Worm (Caenorhabditis elegans) whole organism, mixed stage, embryonic: Measurements from ENCODE around the gene lmd-4.
"Not testable (repeated sequence)": the region's sequence is repeated elsewhere in the genome, so short reads cannot be mapped to it uniquely, and the experiment has no call there.

Experiments
- M03D4.4 ChIP-seq: sonication (generic microtip); optimal IDR thresholded peaks from 2 replicates; lab custom pipeline; 2017; ENCODE audit warnings: mild to moderate bottlenecking, missing genetic modification characterization, missing compliant biosample characterization
- bed-3 ChIP-seq: fragments of 200-800 bp; sonication (Bioruptor generic); optimal IDR thresholded peaks from 3 replicates; lab custom pipeline; 2018; ENCODE audit warnings: mild to moderate bottlenecking, missing genetic modification characterization, moderate library complexity, missing compliant biosample characterization
- blmp-1 ChIP-seq: fragments of 150-350 bp; optimal IDR thresholded peaks from 2 replicates; lab custom pipeline; 2014; ENCODE audit warnings: missing biosample characterization, missing genetic modification characterization
- ceh-39 ChIP-seq: fragments of 150-350 bp; optimal IDR thresholded peaks from 2 replicates; lab custom pipeline; 2014; ENCODE audit warnings: missing biosample characterization, missing genetic modification characterization
- ceh-43 ChIP-seq: fragments of 200-800 bp; sonication (Bioruptor generic); optimal IDR thresholded peaks from 2 replicates; lab custom pipeline; 2018; ENCODE audit warnings: mild to moderate bottlenecking, missing genetic modification characterization, moderate library complexity, missing compliant biosample characterization
- ceh-83 ChIP-seq: fragments of 200-800 bp; sonication (Bioruptor generic); optimal IDR thresholded peaks from 2 replicates; lab custom pipeline; 2018; ENCODE audit warnings: mild to moderate bottlenecking, missing genetic modification characterization, missing compliant biosample characterization
- cnd-1 ChIP-seq: fragments of 200-800 bp; sonication (Bioruptor generic); optimal IDR thresholded peaks from 2 replicates; lab custom pipeline; 2018; ENCODE audit warnings: mild to moderate bottlenecking, missing genetic modification characterization, missing compliant biosample characterization
- drap-1 ChIP-seq: fragments of 200-800 bp; sonication (Bioruptor generic); optimal IDR thresholded peaks from 3 replicates; lab custom pipeline; 2018; ENCODE audit warnings: mild to moderate bottlenecking, missing genetic modification characterization, missing compliant biosample characterization
- elt-1 ChIP-seq: sonication (generic microtip); optimal IDR thresholded peaks from 2 replicates; lab custom pipeline; 2017; ENCODE audit warnings: missing genetic modification characterization, mild to moderate bottlenecking, missing compliant biosample characterization, antibody characterized with exemption, moderate library complexity, borderline replicate concordance; ENCODE audit not compliant: insufficient read depth
- elt-3 ChIP-seq: fragments of 150-350 bp; optimal IDR thresholded peaks from 2 replicates; lab custom pipeline; 2014; ENCODE audit warnings: missing biosample characterization, missing genetic modification characterization
- hlh-1 ChIP-seq: fragments of 150-350 bp; optimal IDR thresholded peaks from 2 replicates; lab custom pipeline; 2014; ENCODE audit warnings: missing biosample characterization, missing genetic modification reagents, missing genetic modification characterization
- lin-13 ChIP-seq: fragments of 150-350 bp; optimal IDR thresholded peaks from 2 replicates; lab custom pipeline; 2014; ENCODE audit warnings: missing biosample characterization, missing genetic modification characterization
- lsy-2 ChIP-seq: fragments of 150-350 bp; optimal IDR thresholded peaks from 2 replicates; lab custom pipeline; 2014; ENCODE audit warnings: missing biosample characterization, missing genetic modification characterization
- mab-5 ChIP-seq: fragments of 150-350 bp; optimal IDR thresholded peaks from 2 replicates; lab custom pipeline; 2014; ENCODE audit warnings: missing biosample characterization, missing genetic modification characterization
- mep-1 ChIP-seq: fragments of 150-350 bp; optimal IDR thresholded peaks from 2 replicates; lab custom pipeline; 2017; ENCODE audit warnings: missing biosample characterization, missing genetic modification reagents, missing genetic modification characterization, inconsistent platforms
- mls-2 ChIP-seq: sonication (generic microtip); optimal IDR thresholded peaks from 2 replicates; lab custom pipeline; 2016; ENCODE audit warnings: mild to moderate bottlenecking, missing genetic modification characterization, moderate library complexity, missing compliant biosample characterization
- nhr-12 ChIP-seq: fragments of 150-350 bp; optimal IDR thresholded peaks from 2 replicates; lab custom pipeline; 2014; ENCODE audit warnings: missing biosample characterization, missing genetic modification characterization
- nhr-237 ChIP-seq: fragments of 150-350 bp; optimal IDR thresholded peaks from 2 replicates; lab custom pipeline; 2014; ENCODE audit warnings: missing biosample characterization, missing genetic modification characterization
- nhr-28 ChIP-seq: fragments of 150-350 bp; optimal IDR thresholded peaks from 2 replicates; lab custom pipeline; 2014; ENCODE audit warnings: missing biosample characterization, missing genetic modification characterization
- nhr-76 ChIP-seq: sonication (generic microtip); optimal IDR thresholded peaks from 2 replicates; lab custom pipeline; 2017; ENCODE audit warnings: missing biosample characterization, missing genetic modification characterization
- pha-4 ChIP-seq: fragments of 150-350 bp; optimal IDR thresholded peaks from 2 replicates; lab custom pipeline; 2018; ENCODE audit warnings: missing biosample characterization, missing genetic modification reagents, missing genetic modification characterization
- sem-2 ChIP-seq: fragments of 200-800 bp; sonication (Bioruptor generic); optimal IDR thresholded peaks from 2 replicates; lab custom pipeline; 2018; ENCODE audit warnings: mild to moderate bottlenecking, missing genetic modification characterization, missing compliant biosample characterization
- snpc-4 ChIP-seq: fragments of 150-350 bp; optimal IDR thresholded peaks from 2 replicates; lab custom pipeline; 2014; ENCODE audit warnings: missing biosample characterization, missing genetic modification characterization
- sptf-1 ChIP-seq: sonication (generic microtip); optimal IDR thresholded peaks from 2 replicates; lab custom pipeline; 2017; ENCODE audit warnings: mild to moderate bottlenecking, missing genetic modification characterization, moderate library complexity, missing compliant biosample characterization
- unc-120 ChIP-seq: sonication (generic microtip); optimal IDR thresholded peaks from 2 replicates; lab custom pipeline; 2017; ENCODE audit warnings: missing genetic modification characterization, missing compliant biosample characterization; ENCODE audit not compliant: poor library complexity, severe bottlenecking
- unc-39 ChIP-seq: fragments of 150-350 bp; optimal IDR thresholded peaks from 2 replicates; lab custom pipeline; 2014; ENCODE audit warnings: missing biosample characterization, missing genetic modification characterization
- unc-62 ChIP-seq: fragments of 150-350 bp; optimal IDR thresholded peaks from 2 replicates; lab custom pipeline; 2014; ENCODE audit warnings: missing biosample characterization, missing genetic modification reagents, missing genetic modification characterization
- zip-8 ChIP-seq: fragments of 150-350 bp; optimal IDR thresholded peaks from 2 replicates; lab custom pipeline; 2014; ENCODE audit warnings: missing biosample characterization, missing genetic modification characterization
- ztf-11 ChIP-seq: fragments of 150-350 bp; optimal IDR thresholded peaks from 2 replicates; lab custom pipeline; 2014; ENCODE audit warnings: missing biosample characterization, missing genetic modification characterization

lmd-4 gene

DNA sequence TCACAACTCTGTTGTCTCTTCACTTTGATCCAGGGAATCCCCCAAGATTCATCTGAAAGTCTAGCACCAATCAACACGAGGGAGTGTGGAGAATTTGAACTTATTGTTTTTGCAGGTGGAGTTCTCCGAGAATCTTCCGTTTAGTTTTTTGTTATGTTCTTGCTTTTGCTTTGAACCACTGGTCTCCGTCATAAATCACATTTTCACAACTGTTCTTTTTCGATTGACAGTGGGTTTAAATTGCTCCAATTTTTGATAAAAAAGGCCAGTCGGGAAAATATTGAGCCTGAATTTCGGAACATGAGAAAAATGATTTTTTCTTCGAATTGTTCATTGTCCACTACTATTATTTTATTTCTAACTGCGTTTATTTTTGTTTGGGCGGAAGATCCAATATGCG is 1.1 kb upstream of the lmd-4 start, which contains the start of gene F10G2.10:
Gene F10G2.10 (plus strand): TSS at position 301 of the 400 bp plus-strand sequence.
- TF ChIP-seq ceh-83 (GFP tag; lab: Kevin White, UChicago) (no peak), nhr-76 (tag; lab: Kevin White, UChicago) (no peak), bed-3 (GFP tag; lab: Kevin White, UChicago) (no peak), elt-3 (tag; lab: Kevin White, UChicago) (no peak), snpc-4 (tag; lab: Kevin White, UChicago) (no peak), zip-8 (no peak), pha-4 (tag; lab: Kevin White, UChicago) (no peak), blmp-1 (tag; lab: Kevin White, UChicago) (no peak), unc-62 (GFP tag; lab: Kevin White, UChicago) (no peak), sptf-1 (tag; lab: Kevin White, UChicago) (no peak), nhr-28 (tag; lab: Kevin White, UChicago) (no peak), drap-1 (no peak), nhr-12 (tag; lab: Kevin White, UChicago) (no peak), mep-1 (tag; lab: Kevin White, UChicago) (no peak), ceh-39 (no peak), unc-39 (tag; lab: Kevin White, UChicago) (no peak)

ce11 chrV:7313233-7313632 is 7.6 kb downstream of the lmd-4 start, which contains the start of gene srx-6:
Gene srx-6, minus strand, starts transcription at chrV:7313333.
- TF ChIP-seq ztf-11 (tag; lab: Kevin White, UChicago) (no peak), mls-2 (tag; lab: Kevin White, UChicago) (no peak), pha-4 (tag; lab: Kevin White, UChicago) (no peak)

DNA sequence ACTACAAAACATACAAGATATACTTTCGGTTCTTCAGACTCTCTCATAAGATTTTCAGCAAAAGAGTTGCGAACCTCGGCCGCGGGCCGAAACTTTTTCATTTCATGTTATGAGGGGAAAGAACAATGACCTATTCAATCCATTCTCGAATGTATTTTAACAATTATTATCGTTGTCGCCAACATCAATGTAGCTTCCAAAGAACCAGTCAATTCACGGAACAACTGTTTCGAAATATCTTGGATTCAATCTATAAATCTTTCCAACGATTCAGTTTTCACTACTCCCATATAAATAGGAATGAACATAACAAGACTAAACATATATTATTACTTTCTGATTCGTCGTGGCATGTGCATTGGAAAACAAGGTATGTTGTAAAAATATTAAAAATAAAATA is 13.7 kb downstream of the lmd-4 start, which contains the start of gene F07G11.1:
Gene F07G11.1 (plus strand): TSS at position 301 of the 400 bp plus-strand sequence.
- TF ChIP-seq mls-2 (tag; lab: Kevin White, UChicago), result no peak
- TF ChIP-seq zip-8, result no peak
- no peak for TF ChIP-seq ceh-43 (GFP tag; lab: Kevin White, UChicago)
- TF ChIP-seq cnd-1 (tag; lab: Kevin White, UChicago), result no peak
- no peak for TF ChIP-seq lsy-2 (tag; lab: Kevin White, UChicago)
- TF ChIP-seq unc-39 (tag; lab: Kevin White, UChicago), result no peak
- no peak for TF ChIP-seq sem-2
- TF ChIP-seq mab-5 (tag; lab: Kevin White, UChicago), result no peak
- no peak for TF ChIP-seq hlh-1 (tag; lab: Kevin White, UChicago)
- TF ChIP-seq sptf-1 (tag; lab: Kevin White, UChicago), result no peak
- TF ChIP-seq elt-1 (tag; lab: Kevin White, UChicago), result no peak
- no peak for TF ChIP-seq nhr-12 (tag; lab: Kevin White, UChicago)
- no peak for TF ChIP-seq snpc-4 (tag; lab: Kevin White, UChicago)
- TF ChIP-seq, all 35 proteins: peak for 0

ce11 chrV:7304506-7304905 is 16.3 kb downstream of the lmd-4 start, which contains the start of gene F07G11.2:
Gene F07G11.2, plus strand, starts transcription at chrV:7304806.
- not testable (repeated sequence) for TF ChIP-seq ztf-11, cnd-1, nhr-237 (tag; lab: Kevin White, UChicago)
- TF ChIP-seq, all 35 proteins: peak for 0; not testable (repeated sequence) for 35

- no peak for TF ChIP-seq unc-39 (tag; lab: Kevin White, UChicago)
- TF ChIP-seq nhr-28 (tag; lab: Kevin White, UChicago), result no peak
- TF ChIP-seq nhr-12 (tag; lab: Kevin White, UChicago), result no peak
- no peak for TF ChIP-seq nhr-237 (tag; lab: Kevin White, UChicago)
- no peak for TF ChIP-seq ceh-43 (GFP tag; lab: Kevin White, UChicago)
- TF ChIP-seq sptf-1 (tag; lab: Kevin White, UChicago), result no peak
- TF ChIP-seq zip-8, result no peak
- no peak for TF ChIP-seq drap-1
- no peak for TF ChIP-seq unc-120
- TF ChIP-seq mab-5 (tag; lab: Kevin White, UChicago), result no peak
- TF ChIP-seq ztf-11 (tag; lab: Kevin White, UChicago), result no peak
- no peak for TF ChIP-seq bed-3 (GFP tag; lab: Kevin White, UChicago)
- no peak for TF ChIP-seq lin-13 (tag; lab: Kevin White, UChicago)
- TF ChIP-seq M03D4.4, result no peak
Measured at ce11 chrV:7298463-7298862, 22.3 kb downstream of the lmd-4 start, which contains the start of gene F07G11.3. Gene F07G11.3, plus strand, starts transcription at chrV:7298763.
